Worm (Caenorhabditis elegans) whole organism, young adult: ENCODE measurements around the gene Y73F8A.5.

Experiments
- B0019.2 ChIP-seq: fragments of 200-800 bp; sonication (Bioruptor generic); conservative IDR thresholded peaks from 2 replicates; pipeline ENCODE4 v1.3.6; 2022; ENCODE audit warnings: missing genetic modification reagents, missing genetic modification characterization, missing compliant biosample characterization
- Y53F4B.3 ChIP-seq: fragments of 200-800 bp; sonication (Bioruptor generic); IDR thresholded peaks from 2 replicates; pipeline ENCODE4 v1.3.6; 2022; ENCODE audit warnings: missing genetic modification reagents, missing genetic modification characterization, missing compliant biosample characterization
- Y53G8AR.9 ChIP-seq: fragments of 200-800 bp; sonication (Bioruptor generic); conservative IDR thresholded peaks from 2 replicates; pipeline ENCODE4 v1.3.6; 2022; ENCODE audit warnings: missing genetic modification reagents, missing genetic modification characterization, missing compliant biosample characterization
- ccch-3 ChIP-seq: fragments of 200-800 bp; sonication (Bioruptor generic); optimal IDR thresholded peaks from 2 replicates; lab custom pipeline; 2018; ENCODE audit warnings: mild to moderate bottlenecking, missing genetic modification characterization, missing compliant biosample characterization
- ceh-27 ChIP-seq: fragments of 200-800 bp; sonication (Bioruptor generic); optimal IDR thresholded peaks from 2 replicates; lab custom pipeline; 2018; ENCODE audit warnings: mild to moderate bottlenecking, missing genetic modification characterization, moderate library complexity, missing compliant biosample characterization
- ekl-4 ChIP-seq: fragments of 200-800 bp; sonication (Bioruptor generic); IDR thresholded peaks from 2 replicates; pipeline ENCODE4 v1.3.6; 2022; ENCODE audit warnings: missing genetic modification reagents, missing genetic modification characterization, missing compliant biosample characterization
- him-1 ChIP-seq: sonication (generic microtip); optimal IDR thresholded peaks from 2 replicates; lab custom pipeline; 2016; ENCODE audit warnings: missing genotype, missing genetic modification reagents, missing genetic modification characterization, missing compliant biosample characterization
- lin-40 ChIP-seq: sonication (generic microtip); optimal IDR thresholded peaks from 2 replicates; lab custom pipeline; 2016; ENCODE audit warnings: missing genetic modification characterization, mild to moderate bottlenecking, missing compliant biosample characterization, missing genotype, missing genetic modification reagents
- lin-54 ChIP-seq: fragments of 200-800 bp; sonication (Bioruptor generic); optimal IDR thresholded peaks from 2 replicates; lab custom pipeline; 2018; ENCODE audit warnings: mild to moderate bottlenecking, missing genetic modification characterization, missing compliant biosample characterization
- mcd-1 ChIP-seq: fragments of 200-800 bp; sonication (Bioruptor generic); IDR thresholded peaks from 2 replicates; pipeline ENCODE4 v1.3.6; 2022; ENCODE audit warnings: missing genetic modification reagents, missing genetic modification characterization, missing compliant biosample characterization
- snpc-4 ChIP-seq, 5 experiments: fragments of 150-350 bp in 1 of 5; sonication (generic microtip) in 4 of 5; optimal IDR thresholded peaks; 2 replicates each; lab custom pipeline; 2014 to 2018; ENCODE audit warnings: missing genetic modification characterization in 5 of 5, missing biosample characterization in 3 of 5, antibody characterized with exemption in 2 of 5, mild to moderate bottlenecking in 2 of 5, missing compliant biosample characterization in 2 of 5, missing genotype in 2 of 5, moderate library complexity in 2 of 5, missing genetic modification reagents in 1 of 5
- unc-62 ChIP-seq: fragments of 150-350 bp; optimal IDR thresholded peaks from 2 replicates; lab custom pipeline; 2014; ENCODE audit warnings: missing biosample characterization, missing genetic modification reagents, missing genetic modification characterization
- ztf-3 ChIP-seq: fragments of 200-800 bp; sonication (Bioruptor generic); optimal IDR thresholded peaks from 2 replicates; lab custom pipeline; 2018; ENCODE audit warnings: mild to moderate bottlenecking, missing genetic modification characterization, missing compliant biosample characterization

- TF ChIP-seq Y53G8AR.9 (GFP tag; lab: Robert Waterston, UW) (no peak), ztf-3 (GFP tag; lab: Kevin White, UChicago) (no peak), B0019.2 (GFP tag; lab: Robert Waterston, UW) (0 out of 2 replicates have a peak, but pooled peaks have one; percentile 12), snpc-4 (GFP tag; optimal IDR thresholded peaks at IDR 0.05; lab: Kevin White, UChicago) (peak; percentile 93), snpc-4 (tag; optimal IDR thresholded peaks at IDR 0.05; lab: Kevin White, UChicago) (peak; percentile 25 to 98 (median 96)), lin-54 (GFP tag; lab: Kevin White, UChicago) (peak; percentile 49), mcd-1 (GFP tag; lab: Robert Waterston, UW) (no peak), unc-62 (no peak), Y53F4B.3 (no peak), ekl-4 (GFP tag; lab: Robert Waterston, UW) (no peak), ccch-3 (GFP tag; lab: Kevin White, UChicago) (no peak), him-1 (tag; lab: Kevin White, UChicago) (no peak), lin-40 (no peak), ceh-27 (GFP tag; lab: Kevin White, UChicago) (no peak)
Observed at ce11 chrIV:15234943-15235605, 24.6 kb upstream of the Y73F8A.5 start, which contains the start of gene pkd-2.
